Fruit fly (Drosophila melanogaster) whole organism: ENCODE results near the gene UbcE2H.

Experiments used
- Dll ChIP-seq: fragments of >200 bp; optimal IDR thresholded peaks from 2 replicates; lab custom pipeline; 2017
- usp ChIP-seq: fragments of >200 bp; optimal IDR thresholded peaks from 2 replicates; lab custom pipeline; 2017; ENCODE audit warnings: missing biosample characterization, missing genetic modification characterization, mixed read lengths

DNA sequence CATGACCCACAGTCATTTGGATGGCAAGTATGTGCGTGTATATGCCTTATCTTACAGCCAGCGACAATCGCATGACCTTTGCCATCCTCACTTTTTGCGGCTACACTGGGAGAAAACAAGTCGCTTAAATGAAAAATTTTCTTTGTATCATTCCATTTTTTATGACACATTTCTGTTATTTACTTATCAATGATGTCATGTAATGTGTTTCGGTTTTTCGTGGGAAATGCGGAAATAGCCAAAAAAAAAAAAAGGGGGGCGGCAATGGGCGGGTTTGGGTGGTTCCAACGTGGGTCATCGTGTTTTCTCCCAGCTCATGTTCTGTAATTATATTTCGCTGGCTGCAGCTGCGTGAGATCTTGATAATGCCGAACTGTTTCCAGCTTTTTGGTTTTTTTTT lies 13.7 kb downstream of the UbcE2H start:
- no peak for TF ChIP-seq usp (GFP tag; lab: Kevin White, UChicago)
- no peak for TF ChIP-seq Dll (lab: Kevin White, UChicago)
